Fruit fly (Drosophila melanogaster) whole organism, embryonic: Measurements from ENCODE around the gene mfas.

Experiments used
- Bdp1 ChIP-seq: fragments of 200-800 bp; sonication (Bioruptor generic); optimal IDR thresholded peaks from 3 replicates; lab custom pipeline; 2016; ENCODE audit warnings: missing biosample characterization, missing genetic modification characterization
- CG10959 ChIP-seq: fragments of 200-800 bp; sonication (Bioruptor generic); IDR thresholded peaks from 2 replicates; pipeline ENCODE4 v1.3.6; 2022; ENCODE audit warnings: missing biosample characterization, missing genetic modification characterization
- CG12155 ChIP-seq: fragments of 200-800 bp; sonication (Bioruptor generic); optimal IDR thresholded peaks from 3 replicates; lab custom pipeline; 2016; ENCODE audit warnings: missing biosample characterization, missing genetic modification characterization
- CG12942 ChIP-seq: fragments of 200-800 bp; sonication (Bioruptor generic); optimal IDR thresholded peaks from 3 replicates; lab custom pipeline; 2016; ENCODE audit warnings: missing biosample characterization, missing genetic modification characterization
- CG13424 ChIP-seq: fragments of 200-800 bp; sonication (Bioruptor generic); optimal IDR thresholded peaks from 2 replicates; lab custom pipeline; 2019; ENCODE audit warnings: missing biosample characterization, mild to moderate bottlenecking, missing genetic modification characterization, moderate library complexity
- CG13894 ChIP-seq: fragments of 200-800 bp; sonication (Bioruptor generic); optimal IDR thresholded peaks from 3 replicates; lab custom pipeline; 2018; ENCODE audit warnings: missing biosample characterization, mild to moderate bottlenecking, missing genetic modification characterization, moderate library complexity
- CG18599 ChIP-seq: fragments of 200-800 bp; sonication (Bioruptor generic); optimal IDR thresholded peaks from 3 replicates; lab custom pipeline; 2017; ENCODE audit warnings: missing biosample characterization, missing genetic modification characterization, mild to moderate bottlenecking, moderate library complexity, missing genetic modification reagents
- CG2202 ChIP-seq: fragments of 200-800 bp; sonication (Bioruptor generic); optimal IDR thresholded peaks from 2 replicates; lab custom pipeline; 2018; ENCODE audit warnings: missing biosample characterization, mild to moderate bottlenecking, missing genetic modification characterization
- CG2889 ChIP-seq: fragments of 200-800 bp; sonication (Bioruptor generic); IDR thresholded peaks from 3 replicates; pipeline ENCODE4 v1.3.6; 2022; ENCODE audit warnings: missing biosample characterization, missing genetic modification characterization
- CG31441 ChIP-seq: fragments of 200-800 bp; sonication (Bioruptor generic); IDR thresholded peaks from 2 replicates; pipeline ENCODE4 v1.3.6; 2022; ENCODE audit warnings: missing biosample characterization, missing genetic modification characterization
- CG4404 ChIP-seq: fragments of 200-800 bp; sonication (Bioruptor generic); IDR thresholded peaks from 2 replicates; pipeline ENCODE4 v1.3.6; 2022; ENCODE audit warnings: missing biosample characterization, missing genetic modification characterization
- CG4707 ChIP-seq: fragments of 200-800 bp; sonication (Bioruptor generic); optimal IDR thresholded peaks from 2 replicates; lab custom pipeline; 2018; ENCODE audit warnings: missing biosample characterization, mild to moderate bottlenecking, missing genetic modification characterization, moderate library complexity
- CG6791 ChIP-seq: fragments of 200-800 bp; sonication (Bioruptor generic); IDR thresholded peaks from 3 replicates; pipeline ENCODE4 v1.3.6; 2022; ENCODE audit warnings: missing biosample characterization, missing genetic modification characterization; ENCODE audit not compliant: partially characterized antibody
- CG7372 ChIP-seq: fragments of 200-800 bp; sonication (Bioruptor generic); IDR thresholded peaks from 2 replicates; pipeline ENCODE4 v1.3.6; 2022; ENCODE audit warnings: missing biosample characterization, missing genetic modification characterization
- CG9797 ChIP-seq: fragments of 200-800 bp; sonication (Bioruptor generic); optimal IDR thresholded peaks from 3 replicates; lab custom pipeline; 2018; ENCODE audit warnings: missing biosample characterization, mild to moderate bottlenecking, missing genetic modification characterization
- D ChIP-seq, 2 experiments: fragments of 200-800 bp in 1 of 2; fragments of >200 bp in 1 of 2; sonication (Bioruptor generic) in 1 of 2; optimal IDR thresholded peaks; 2 replicates in 1 of 2; 3 replicates in 1 of 2; lab custom pipeline; 2017; ENCODE audit warnings: mild to moderate bottlenecking in 1 of 2, missing biosample characterization in 1 of 2, missing genetic modification characterization in 1 of 2, missing genetic modification reagents in 1 of 2
- Dll ChIP-seq: fragments of 200-800 bp; sonication (Bioruptor generic); IDR thresholded peaks from 4 replicates; pipeline ENCODE4 v1.3.6; 2022; ENCODE audit warnings: missing biosample characterization, missing genetic modification characterization; ENCODE audit not compliant: partially characterized antibody
- ERR ChIP-seq: fragments of 200-800 bp; sonication (Bioruptor generic); optimal IDR thresholded peaks from 2 replicates; lab custom pipeline; 2016; ENCODE audit warnings: missing biosample characterization, missing genetic modification characterization
- HLH3B ChIP-seq: fragments of 200-800 bp; sonication (Bioruptor generic); IDR thresholded peaks from 2 replicates; pipeline ENCODE4 v1.3.6; 2022; ENCODE audit warnings: missing biosample characterization, missing genetic modification characterization
- Hand ChIP-seq: fragments of 200-800 bp; sonication (Bioruptor generic); optimal IDR thresholded peaks from 2 replicates; lab custom pipeline; 2017; ENCODE audit warnings: mild to moderate bottlenecking, missing biosample characterization, missing genetic modification reagents, missing genetic modification characterization
- Hmx ChIP-seq: fragments of 200-800 bp; sonication (Bioruptor generic); optimal IDR thresholded peaks from 2 replicates; lab custom pipeline; 2016; ENCODE audit warnings: missing biosample characterization, missing genetic modification characterization
- Hr3 ChIP-seq: fragments of 200-800 bp; sonication (Bioruptor generic); optimal IDR thresholded peaks from 3 replicates; lab custom pipeline; 2016; ENCODE audit warnings: missing biosample characterization, missing genetic modification characterization
- Lpt ChIP-seq: fragments of >200 bp; optimal IDR thresholded peaks from 2 replicates; lab custom pipeline; 2018; ENCODE audit warnings: missing biosample characterization, missing genetic modification characterization
- Nf-YA ChIP-seq: fragments of 200-800 bp; sonication (Bioruptor generic); IDR thresholded peaks from 2 replicates; pipeline ENCODE4 v1.3.6; 2022; ENCODE audit warnings: missing biosample characterization, missing genetic modification characterization
- Six4 ChIP-seq: fragments of 200-800 bp; sonication (Bioruptor generic); optimal IDR thresholded peaks from 2 replicates; lab custom pipeline; 2016; ENCODE audit warnings: missing biosample characterization, missing genetic modification characterization
- Sox100B ChIP-seq: fragments of 200-800 bp; sonication (Bioruptor generic); optimal IDR thresholded peaks from 3 replicates; lab custom pipeline; 2018; ENCODE audit warnings: missing biosample characterization, mild to moderate bottlenecking, missing genetic modification characterization
- Sox102F ChIP-seq: fragments of 200-800 bp; sonication (Bioruptor generic); optimal IDR thresholded peaks from 2 replicates; lab custom pipeline; 2018; ENCODE audit warnings: missing biosample characterization, mild to moderate bottlenecking, missing genetic modification characterization, moderate library complexity
- amos ChIP-seq: fragments of 200-800 bp; sonication (Bioruptor generic); IDR thresholded peaks from 2 replicates; pipeline ENCODE4 v1.3.6; 2022; ENCODE audit warnings: missing biosample characterization, missing genetic modification characterization; ENCODE audit not compliant: partially characterized antibody
- ash1 ChIP-seq: fragments of 200-800 bp; sonication (Bioruptor generic); optimal IDR thresholded peaks from 2 replicates; lab custom pipeline; 2018; ENCODE audit warnings: missing biosample characterization, mild to moderate bottlenecking, missing genetic modification characterization
- bbx ChIP-seq: fragments of 200-800 bp; sonication (Bioruptor generic); IDR thresholded peaks from 2 replicates; pipeline ENCODE4 v1.3.6; 2022; ENCODE audit warnings: missing biosample characterization, missing genetic modification characterization; ENCODE audit not compliant: partially characterized antibody
- cato ChIP-seq: fragments of 200-800 bp; sonication (Bioruptor generic); optimal IDR thresholded peaks from 2 replicates; lab custom pipeline; 2016; ENCODE audit warnings: missing biosample characterization, missing genetic modification characterization, borderline replicate concordance
- cwo ChIP-seq: fragments of 200-800 bp; sonication (Bioruptor generic); optimal IDR thresholded peaks from 3 replicates; lab custom pipeline; 2017; ENCODE audit warnings: missing biosample characterization, missing genetic modification characterization, mild to moderate bottlenecking, moderate library complexity, missing genetic modification reagents
- dmrt99B ChIP-seq: fragments of 200-800 bp; sonication (Bioruptor generic); optimal IDR thresholded peaks from 2 replicates; lab custom pipeline; 2018; ENCODE audit warnings: missing biosample characterization, mild to moderate bottlenecking, missing genetic modification characterization, moderate library complexity
- esg ChIP-seq: fragments of 200-800 bp; sonication (Bioruptor generic); conservative IDR thresholded peaks from 2 replicates; pipeline ENCODE4 v1.3.6; 2022; ENCODE audit warnings: missing biosample characterization, missing genetic modification characterization
- fru ChIP-seq: fragments of >200 bp; optimal IDR thresholded peaks from 2 replicates; lab custom pipeline; 2017
- gfzf ChIP-seq: fragments of 200-800 bp; sonication (Bioruptor generic); optimal IDR thresholded peaks from 2 replicates; lab custom pipeline; 2016; ENCODE audit warnings: missing biosample characterization, mild to moderate bottlenecking, missing genetic modification characterization, moderate library complexity
- gsb ChIP-seq: fragments of 200-800 bp; sonication (Bioruptor generic); IDR thresholded peaks from 2 replicates; pipeline ENCODE4 v1.3.6; 2022; ENCODE audit warnings: missing biosample characterization, missing genetic modification characterization
- h ChIP-seq: fragments of >200 bp; optimal IDR thresholded peaks from 2 replicates; lab custom pipeline; 2017
- ham ChIP-seq: fragments of 200-800 bp; sonication (Bioruptor generic); IDR thresholded peaks from 2 replicates; pipeline ENCODE4 v1.3.6; 2022; ENCODE audit warnings: missing biosample characterization, missing genetic modification characterization
- insv ChIP-seq, 2 experiments: fragments of 200-800 bp; sonication (Bioruptor generic); optimal IDR thresholded peaks; 3 replicates each; lab custom pipeline; 2016 to 2018; ENCODE audit warnings: missing biosample characterization in 2 of 2, missing genetic modification characterization in 2 of 2
- jing ChIP-seq: fragments of 200-800 bp; sonication (Bioruptor generic); optimal IDR thresholded peaks from 2 replicates; lab custom pipeline; 2018; ENCODE audit warnings: missing biosample characterization, mild to moderate bottlenecking, missing genetic modification characterization
- lilli ChIP-seq: fragments of 200-800 bp; sonication (Bioruptor generic); optimal IDR thresholded peaks from 3 replicates; lab custom pipeline; 2016; ENCODE audit warnings: missing biosample characterization, missing genetic modification characterization
- lola ChIP-seq, 3 experiments: fragments of >200 bp in 2 of 3; fragments of 200-800 bp in 1 of 3; sonication (Bioruptor generic) in 1 of 3; optimal IDR thresholded peaks; 2 replicates each; lab custom pipeline; 2017 to 2019; ENCODE audit warnings: missing biosample characterization in 3 of 3, missing genetic modification characterization in 3 of 3, mild to moderate bottlenecking in 1 of 3, moderate library complexity in 1 of 3
- luna ChIP-seq: fragments of 200-800 bp; sonication (Bioruptor generic); optimal IDR thresholded peaks from 2 replicates; lab custom pipeline; 2016; ENCODE audit warnings: missing biosample characterization, missing genetic modification characterization
- salm ChIP-seq: fragments of 200-800 bp; sonication (Bioruptor generic); optimal IDR thresholded peaks from 2 replicates; lab custom pipeline; 2018; ENCODE audit warnings: missing biosample characterization, mild to moderate bottlenecking, missing genetic modification characterization
- so ChIP-seq: fragments of 200-800 bp; sonication (Bioruptor generic); IDR thresholded peaks from 3 replicates; pipeline ENCODE4 v1.3.6; 2022; ENCODE audit warnings: missing biosample characterization, missing genetic modification characterization
- sob ChIP-seq: fragments of 200-800 bp; sonication (Bioruptor generic); IDR thresholded peaks from 2 replicates; pipeline ENCODE4 v1.3.6; 2022; ENCODE audit warnings: missing biosample characterization, missing genetic modification characterization
- sr ChIP-seq: fragments of 200-800 bp; sonication (Bioruptor generic); IDR thresholded peaks from 3 replicates; pipeline ENCODE4 v1.3.6; 2022; ENCODE audit warnings: missing biosample characterization, missing genetic modification characterization
- unc-4 ChIP-seq: fragments of 200-800 bp; sonication (Bioruptor generic); IDR thresholded peaks from 2 replicates; pipeline ENCODE4 v1.3.6; 2022; ENCODE audit warnings: missing biosample characterization, missing genetic modification characterization; ENCODE audit not compliant: partially characterized antibody
- yki ChIP-seq: fragments of >200 bp; optimal IDR thresholded peaks from 3 replicates; lab custom pipeline; 2018

The mfas gene

DNA sequence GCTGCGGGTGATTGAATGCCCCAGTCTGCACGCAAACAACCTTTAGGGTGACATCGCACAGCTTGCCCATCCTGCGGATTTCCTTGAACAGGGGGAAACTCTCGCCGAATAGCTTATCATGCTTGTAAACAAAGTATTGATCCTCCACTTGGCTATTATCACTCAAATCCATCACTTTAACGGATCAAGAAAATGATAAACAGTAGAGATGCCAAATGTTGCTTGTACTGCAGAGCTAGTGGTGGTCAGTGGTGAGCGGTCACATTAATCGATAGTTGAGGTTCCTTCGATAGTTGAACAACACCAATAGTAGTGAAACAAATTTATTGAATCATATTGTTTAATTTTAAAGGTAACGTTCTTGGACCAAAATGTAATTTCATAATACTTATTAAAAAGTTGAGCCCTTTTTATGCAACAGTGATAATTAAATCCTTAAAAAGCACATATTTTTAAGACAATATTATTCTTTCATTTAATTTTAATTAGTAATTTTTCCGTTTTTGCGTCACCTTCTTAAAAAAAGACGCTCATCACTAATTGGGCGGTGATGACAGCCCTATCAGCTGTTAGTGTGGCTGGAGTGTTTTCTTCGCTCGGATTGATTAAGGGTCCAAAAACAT lies 17.2 kb upstream of the mfas start, which contains the start of the genes KLHL18 and GCC185 (continued):
- TF ChIP-seq CG18599 (GFP tag; lab: Kevin White, UChicago), result no peak
- TF ChIP-seq Sox102F (GFP tag; lab: Kevin White, UChicago), result peak; percentile 62
- TF ChIP-seq CG6791, result peak; percentile 74
- peak; percentile 91 for TF ChIP-seq Hr3 (GFP tag; lab: Kevin White, UChicago)
- TF ChIP-seq luna, result no peak
- peak in 1 of 3 experiments; percentile 81 for TF ChIP-seq lola (GFP tag; optimal IDR thresholded peaks at IDR 0.05; lab: Kevin White, UChicago)
- no peak for TF ChIP-seq jing (GFP tag; lab: Kevin White, UChicago)
- peak in 1 of 2 experiments; percentile 85 for TF ChIP-seq insv (GFP tag; optimal IDR thresholded peaks at IDR 0.05; lab: Kevin White, UChicago)
- peak; percentile 59; the same call in 1 of the 3 replicates for TF ChIP-seq CG2889 (GFP tag; lab: Robert Waterston, UW)
- TF ChIP-seq Dll (GFP tag; lab: Robert Waterston, UW), result peak; percentile 90
- TF ChIP-seq amos (GFP tag; lab: Robert Waterston, UW), result peak; percentile 78
- peak; percentile 71 for TF ChIP-seq cato (GFP tag; lab: Kevin White, UChicago)
- TF ChIP-seq lilli, result peak; percentile 84
- TF ChIP-seq CG13894 (tag; lab: Kevin White, UChicago), result no peak
- peak; percentile 51; the same call in 1 of the 2 replicates for TF ChIP-seq CG10959 (GFP tag; lab: Robert Waterston, UW)
- no peak for TF ChIP-seq yki (lab: Kevin White, UChicago)
- TF ChIP-seq bbx (GFP tag; lab: Robert Waterston, UW), result peak; percentile 62
- no peak for TF ChIP-seq sr (GFP tag; lab: Robert Waterston, UW)
- TF ChIP-seq unc-4 (GFP tag; lab: Robert Waterston, UW), result peak; percentile 72
- peak; percentile 64 for TF ChIP-seq Six4 (GFP tag; lab: Kevin White, UChicago)
- TF ChIP-seq Hmx (GFP tag; lab: Kevin White, UChicago), result peak; percentile 75
- peak; percentile 33 for TF ChIP-seq cwo
- no peak for TF ChIP-seq so
- TF ChIP-seq CG12942 (GFP tag; lab: Kevin White, UChicago), result peak; percentile 82
- no peak for TF ChIP-seq Nf-YA (GFP tag; lab: Robert Waterston, UW)
- TF ChIP-seq CG4404, result peak; percentile 90
- TF ChIP-seq CG13424 (tag; lab: Kevin White, UChicago), result peak; percentile 73
- no peak for TF ChIP-seq dmrt99B
- peak; percentile 70 for TF ChIP-seq esg (GFP tag; lab: Robert Waterston, UW)
- TF ChIP-seq CG12155 (GFP tag; lab: Kevin White, UChicago), result peak; percentile 83
- TF ChIP-seq Sox100B, result no peak
- no peak for TF ChIP-seq fru (lab: Kevin White, UChicago)
- peak; percentile 26 for TF ChIP-seq Bdp1 (GFP tag; lab: Kevin White, UChicago)
- TF ChIP-seq h (lab: Kevin White, UChicago), result no peak
- peak; percentile 64 for TF ChIP-seq CG7372 (GFP tag; lab: Robert Waterston, UW)
- no peak for TF ChIP-seq D (optimal IDR thresholded peaks at IDR 0.05; lab: Kevin White, UChicago)
- peak; percentile 33 for TF ChIP-seq D (GFP tag; optimal IDR thresholded peaks at IDR 0.05; lab: Kevin White, UChicago)
- TF ChIP-seq CG4707, result no peak
- TF ChIP-seq HLH3B, result peak; percentile 61; the same call in 1 of the 2 replicates
- no peak for TF ChIP-seq gsb (GFP tag; lab: Robert Waterston, UW)
- peak; percentile 81 for TF ChIP-seq sob (GFP tag; lab: Robert Waterston, UW)
- TF ChIP-seq ERR, result no peak
- TF ChIP-seq CG9797 (GFP tag; lab: Kevin White, UChicago), result peak; percentile 40
- TF ChIP-seq gfzf (GFP tag; lab: Kevin White, UChicago), result peak; percentile 31
- TF ChIP-seq CG31441 (GFP tag; lab: Robert Waterston, UW), result no peak; the same call in 1 of the 2 replicates
- TF ChIP-seq ash1, result no peak
- TF ChIP-seq CG2202 (tag; lab: Kevin White, UChicago), result no peak
- no peak for TF ChIP-seq salm (tag; lab: Kevin White, UChicago)
- no peak for TF ChIP-seq ham (GFP tag; lab: Robert Waterston, UW)
- TF ChIP-seq Hand (GFP tag; lab: Kevin White, UChicago), result no peak
- TF ChIP-seq Lpt (GFP tag; lab: Kevin White, UChicago), result no peak
